Fruit fly (Drosophila melanogaster) whole organism, prepupa: ENCODE measurements around the gene Amnionless.

Source experiments
- Blimp-1 ChIP-seq: fragments of 200-800 bp; sonication (Bioruptor generic); optimal IDR thresholded peaks from 3 replicates; lab custom pipeline; 2017; ENCODE audit warnings: missing biosample characterization, missing genetic modification characterization, mild to moderate bottlenecking, moderate library complexity, missing genetic modification reagents
- CG11902 ChIP-seq: fragments of 200-800 bp; sonication (Bioruptor generic); optimal IDR thresholded peaks from 3 replicates; lab custom pipeline; 2016; ENCODE audit warnings: missing biosample characterization, missing genetic modification characterization
- CG31627 ChIP-seq: fragments of 200-800 bp; sonication (Bioruptor generic); optimal IDR thresholded peaks from 3 replicates; lab custom pipeline; 2016; ENCODE audit warnings: missing biosample characterization, missing genetic modification characterization
- CG32006 ChIP-seq: fragments of 200-800 bp; sonication (Bioruptor generic); optimal IDR thresholded peaks from 3 replicates; lab custom pipeline; 2017; ENCODE audit warnings: missing biosample characterization, mild to moderate bottlenecking, missing genetic modification characterization
- CG3919 ChIP-seq: fragments of 200-800 bp; sonication (Bioruptor generic); optimal IDR thresholded peaks from 3 replicates; lab custom pipeline; 2016; ENCODE audit warnings: missing biosample characterization, missing genetic modification characterization
- CG7368 ChIP-seq: fragments of 200-800 bp; sonication (Bioruptor generic); optimal IDR thresholded peaks from 3 replicates; lab custom pipeline; 2016; ENCODE audit warnings: missing biosample characterization, missing genetic modification characterization
- Sox15 ChIP-seq: fragments of 200-800 bp; sonication (Bioruptor generic); optimal IDR thresholded peaks from 3 replicates; lab custom pipeline; 2016; ENCODE audit warnings: missing biosample characterization, missing genetic modification characterization
- fd85E ChIP-seq: fragments of 200-800 bp; sonication (Bioruptor generic); optimal IDR thresholded peaks from 3 replicates; lab custom pipeline; 2016; ENCODE audit warnings: missing biosample characterization, missing genetic modification characterization
- ss ChIP-seq, 2 experiments: fragments of 200-800 bp; sonication (Bioruptor generic); optimal IDR thresholded peaks; 2 replicates in 1 of 2; 3 replicates in 1 of 2; lab custom pipeline; 2017 to 2018; ENCODE audit warnings: mild to moderate bottlenecking in 2 of 2, missing biosample characterization in 2 of 2, missing genetic modification characterization in 2 of 2, moderate library complexity in 1 of 2

- TF ChIP-seq fd85E (GFP tag; lab: Kevin White, UChicago) = no peak
- no peak for TF ChIP-seq CG3919 (GFP tag; lab: Kevin White, UChicago)
- no peak for TF ChIP-seq CG31627
- TF ChIP-seq Sox15 (GFP tag; lab: Kevin White, UChicago) = no peak
- no peak for TF ChIP-seq CG11902
- TF ChIP-seq CG7368 (GFP tag; lab: Kevin White, UChicago) = no peak
- no peak for TF ChIP-seq CG32006 (GFP tag; lab: Kevin White, UChicago)
- no peak for TF ChIP-seq Blimp-1
- no peak for TF ChIP-seq ss (GFP tag; optimal IDR thresholded peaks at IDR 0.05; lab: Kevin White, UChicago)
These were observed 20.2 kb downstream of the Amnionless start, which contains the start of gene CG3345 for dm6 chr2L:268788-269187.
